Fruit fly (Drosophila melanogaster) whole organism, embryonic: ENCODE results near the gene CG42553.
A peak's percentile ranks its signal among the peaks of the same experiment; 100 is the strongest.

Experiments
- ATbp ChIP-seq: fragments of 200-800 bp; sonication (Bioruptor generic); optimal IDR thresholded peaks from 2 replicates; lab custom pipeline; 2017; ENCODE audit warnings: missing biosample characterization, mild to moderate bottlenecking, missing genetic modification characterization, missing genetic modification reagents
- Abd-B ChIP-seq: fragments of 200-800 bp; sonication (Bioruptor generic); optimal IDR thresholded peaks from 2 replicates; lab custom pipeline; 2018; ENCODE audit warnings: missing biosample characterization, mild to moderate bottlenecking, missing genetic modification characterization, moderate library complexity
- CG1024 ChIP-seq: fragments of 200-800 bp; sonication (Bioruptor generic); IDR thresholded peaks from 2 replicates; pipeline ENCODE4 v1.3.6; 2022; ENCODE audit warnings: missing biosample characterization, missing genetic modification characterization
- CG10959 ChIP-seq: fragments of 200-800 bp; sonication (Bioruptor generic); IDR thresholded peaks from 2 replicates; pipeline ENCODE4 v1.3.6; 2022; ENCODE audit warnings: missing biosample characterization, missing genetic modification characterization
- CG11560 ChIP-seq: fragments of 200-800 bp; sonication (Bioruptor generic); IDR thresholded peaks from 3 replicates; pipeline ENCODE4 v1.3.6; 2022; ENCODE audit warnings: missing biosample characterization, missing genetic modification characterization
- CG1233 ChIP-seq: fragments of 200-800 bp; sonication (Bioruptor generic); optimal IDR thresholded peaks from 4 replicates; lab custom pipeline; 2018; ENCODE audit warnings: missing biosample characterization, mild to moderate bottlenecking, missing genetic modification characterization
- CG15073 ChIP-seq: fragments of 200-800 bp; sonication (Bioruptor generic); optimal IDR thresholded peaks from 2 replicates; lab custom pipeline; 2016; ENCODE audit warnings: missing biosample characterization, missing genetic modification characterization
- CG15269 ChIP-seq: fragments of 200-800 bp; sonication (Bioruptor generic); optimal IDR thresholded peaks from 2 replicates; lab custom pipeline; 2018; ENCODE audit warnings: missing biosample characterization, mild to moderate bottlenecking, missing genetic modification characterization, moderate library complexity
- CG16779 ChIP-seq: fragments of 200-800 bp; sonication (Bioruptor generic); IDR thresholded peaks from 2 replicates; pipeline ENCODE4 v1.3.6; 2022; ENCODE audit warnings: missing biosample characterization, missing genetic modification characterization
- CG16813 ChIP-seq: fragments of 200-800 bp; sonication (Bioruptor generic); IDR thresholded peaks from 3 replicates; pipeline ENCODE4 v1.3.6; 2022; ENCODE audit warnings: missing biosample characterization, missing genetic modification characterization; ENCODE audit not compliant: partially characterized antibody
- CG17328 ChIP-seq: fragments of 200-800 bp; sonication (Bioruptor generic); IDR thresholded peaks from 2 replicates; pipeline ENCODE4 v1.3.6; 2022; ENCODE audit warnings: missing biosample characterization, missing genetic modification characterization
- CG17612 ChIP-seq: fragments of 200-800 bp; sonication (Bioruptor generic); IDR thresholded peaks from 2 replicates; pipeline ENCODE4 v1.3.6; 2022; ENCODE audit warnings: missing biosample characterization, missing genetic modification characterization
- CG17802 ChIP-seq: fragments of 200-800 bp; sonication (Bioruptor generic); optimal IDR thresholded peaks from 2 replicates; lab custom pipeline; 2018; ENCODE audit warnings: missing biosample characterization, mild to moderate bottlenecking, missing genetic modification characterization, moderate library complexity
- CG17829 ChIP-seq: fragments of 200-800 bp; optimal IDR thresholded peaks from 2 replicates; lab custom pipeline; 2019; ENCODE audit warnings: missing biosample characterization, mild to moderate bottlenecking, missing genetic modification characterization, moderate library complexity
- CG18011 ChIP-seq: fragments of 200-800 bp; sonication (Bioruptor generic); optimal IDR thresholded peaks from 2 replicates; lab custom pipeline; 2017; ENCODE audit warnings: missing biosample characterization, missing genetic modification characterization, mild to moderate bottlenecking, moderate library complexity, missing genotype
- CG30431 ChIP-seq: fragments of 200-800 bp; sonication (Bioruptor generic); optimal IDR thresholded peaks from 2 replicates; lab custom pipeline; 2017; ENCODE audit warnings: missing biosample characterization, missing genetic modification characterization
- CG3281 ChIP-seq: fragments of 200-800 bp; sonication (Bioruptor generic); optimal IDR thresholded peaks from 3 replicates; lab custom pipeline; 2017; ENCODE audit warnings: missing biosample characterization, mild to moderate bottlenecking, missing genetic modification characterization
- CG33213 ChIP-seq: fragments of 200-800 bp; sonication (Bioruptor generic); optimal IDR thresholded peaks from 3 replicates; lab custom pipeline; 2016; ENCODE audit warnings: missing biosample characterization, missing genetic modification characterization
- CG3847 ChIP-seq: fragments of 200-800 bp; sonication (Bioruptor generic); IDR thresholded peaks from 2 replicates; pipeline ENCODE4 v1.3.6; 2022; ENCODE audit warnings: missing biosample characterization, missing genetic modification characterization
- CG4854 ChIP-seq: fragments of 200-800 bp; sonication (Bioruptor generic); optimal IDR thresholded peaks from 2 replicates; lab custom pipeline; 2016; ENCODE audit warnings: missing biosample characterization, missing genetic modification characterization, inconsistent platforms
- CG6683 ChIP-seq: fragments of 200-800 bp; sonication (Bioruptor generic); optimal IDR thresholded peaks from 2 replicates; lab custom pipeline; 2017; ENCODE audit warnings: missing biosample characterization, mild to moderate bottlenecking, missing genetic modification characterization, missing genetic modification reagents
- CG6689 ChIP-seq: fragments of 200-800 bp; sonication (Bioruptor generic); IDR thresholded peaks from 2 replicates; pipeline ENCODE4 v1.3.6; 2022; ENCODE audit warnings: missing biosample characterization, missing genetic modification characterization
- CG7357 ChIP-seq: fragments of 200-800 bp; sonication (Bioruptor generic); IDR thresholded peaks from 3 replicates; pipeline ENCODE4 v1.3.6; 2022; ENCODE audit warnings: missing biosample characterization, missing genetic modification characterization
- CG9876 ChIP-seq: fragments of 200-800 bp; sonication (Bioruptor generic); optimal IDR thresholded peaks from 2 replicates; lab custom pipeline; 2016; ENCODE audit warnings: missing biosample characterization, missing genetic modification characterization
- D ChIP-seq, 2 experiments: fragments of 200-800 bp in 1 of 2; fragments of >200 bp in 1 of 2; sonication (Bioruptor generic) in 1 of 2; optimal IDR thresholded peaks; 2 replicates in 1 of 2; 3 replicates in 1 of 2; lab custom pipeline; 2017; ENCODE audit warnings: mild to moderate bottlenecking in 1 of 2, missing biosample characterization in 1 of 2, missing genetic modification characterization in 1 of 2, missing genetic modification reagents in 1 of 2
- Deaf1 ChIP-seq: fragments of 200-800 bp; optimal IDR thresholded peaks from 3 replicates; lab custom pipeline; 2019; ENCODE audit warnings: missing biosample characterization, mild to moderate bottlenecking, missing genetic modification characterization, moderate library complexity
- Dfd ChIP-seq, 2 experiments: fragments of >200 bp; optimal IDR thresholded peaks; 2 replicates each; lab custom pipeline; 2017; ENCODE audit warnings: missing biosample characterization in 2 of 2, missing genetic modification characterization in 2 of 2
- Dll ChIP-seq: fragments of 200-800 bp; sonication (Bioruptor generic); IDR thresholded peaks from 4 replicates; pipeline ENCODE4 v1.3.6; 2022; ENCODE audit warnings: missing biosample characterization, missing genetic modification characterization; ENCODE audit not compliant: partially characterized antibody
- ERR ChIP-seq: fragments of 200-800 bp; sonication (Bioruptor generic); optimal IDR thresholded peaks from 2 replicates; lab custom pipeline; 2016; ENCODE audit warnings: missing biosample characterization, missing genetic modification characterization
- Fer3 ChIP-seq: fragments of 200-800 bp; sonication (Bioruptor generic); optimal IDR thresholded peaks from 2 replicates; lab custom pipeline; 2018; ENCODE audit warnings: missing biosample characterization, mild to moderate bottlenecking, missing genetic modification characterization, moderate library complexity
- H2.0 ChIP-seq: fragments of 200-800 bp; sonication (Bioruptor generic); IDR thresholded peaks from 2 replicates; pipeline ENCODE4 v1.3.6; 2022; ENCODE audit warnings: missing biosample characterization, missing genetic modification characterization
- HLH54F ChIP-seq: fragments of 200-800 bp; sonication (Bioruptor generic); optimal IDR thresholded peaks from 3 replicates; lab custom pipeline; 2016; ENCODE audit warnings: missing biosample characterization, missing genetic modification characterization
- Kr ChIP-seq: fragments of 200-800 bp; sonication (Bioruptor generic); optimal IDR thresholded peaks from 2 replicates; lab custom pipeline; 2017; ENCODE audit warnings: missing biosample characterization, mild to moderate bottlenecking, missing genetic modification characterization
- Med ChIP-seq: fragments of 200-800 bp; sonication (Bioruptor generic); peaks from one replicate; lab custom pipeline; 2016; ENCODE audit warnings: missing biosample characterization, missing genetic modification characterization, mild to moderate bottlenecking, inconsistent platforms, moderate library complexity
- Mes4 ChIP-seq: fragments of 200-800 bp; sonication (Bioruptor generic); optimal IDR thresholded peaks from 2 replicates; lab custom pipeline; 2016; ENCODE audit warnings: missing biosample characterization, missing genetic modification characterization
- Poxn ChIP-seq: fragments of 200-800 bp; sonication (Bioruptor generic); IDR thresholded peaks from 2 replicates; pipeline ENCODE4 v1.3.6; 2022; ENCODE audit warnings: missing biosample characterization, missing genetic modification characterization
- Rfx ChIP-seq: fragments of 200-800 bp; sonication (Bioruptor generic); IDR thresholded peaks from 2 replicates; pipeline ENCODE4 v1.3.6; 2022; ENCODE audit warnings: missing biosample characterization, missing genetic modification characterization
- Ssrp ChIP-seq: fragments of 200-800 bp; sonication (Bioruptor generic); optimal IDR thresholded peaks from 2 replicates; lab custom pipeline; 2018; ENCODE audit warnings: missing biosample characterization, mild to moderate bottlenecking, missing genetic modification characterization, moderate library complexity
- br ChIP-seq: fragments of >200 bp; optimal IDR thresholded peaks from 2 replicates; lab custom pipeline; 2017
- cwo ChIP-seq: fragments of 200-800 bp; sonication (Bioruptor generic); optimal IDR thresholded peaks from 3 replicates; lab custom pipeline; 2017; ENCODE audit warnings: missing biosample characterization, missing genetic modification characterization, mild to moderate bottlenecking, moderate library complexity, missing genetic modification reagents
- fru ChIP-seq: fragments of >200 bp; optimal IDR thresholded peaks from 2 replicates; lab custom pipeline; 2017
- h ChIP-seq: fragments of >200 bp; optimal IDR thresholded peaks from 2 replicates; lab custom pipeline; 2017
- hth ChIP-seq: fragments of >200 bp; optimal IDR thresholded peaks from 2 replicates; lab custom pipeline; 2017; ENCODE audit warnings: inconsistent platforms
- klu ChIP-seq: fragments of 200-800 bp; sonication (Bioruptor generic); IDR thresholded peaks from 2 replicates; pipeline ENCODE4 v1.3.6; 2022; ENCODE audit warnings: missing biosample characterization, missing genetic modification characterization
- lab ChIP-seq: fragments of 200-800 bp; sonication (Bioruptor generic); optimal IDR thresholded peaks from 3 replicates; lab custom pipeline; 2017; ENCODE audit warnings: missing biosample characterization, missing genetic modification characterization, mild to moderate bottlenecking, moderate library complexity, missing genetic modification reagents
- prd ChIP-seq, 3 experiments: fragments of >200 bp in 2 of 3; fragments of 200-800 bp in 1 of 3; sonication (Bioruptor generic) in 1 of 3; optimal IDR thresholded peaks in 2 of 3; IDR thresholded peaks in 1 of 3; 2 replicates in 2 of 3; 3 replicates in 1 of 3; pipeline versions ENCODE4 v1.3.6 to Lab custom; 2017 to 2022; ENCODE audit warnings: missing biosample characterization in 1 of 3, missing genetic modification characterization in 1 of 3
- ranshi ChIP-seq: fragments of 200-800 bp; sonication (Bioruptor generic); IDR thresholded peaks from 2 replicates; pipeline ENCODE4 v1.3.6; 2022; ENCODE audit warnings: missing biosample characterization, missing genetic modification characterization
- scrt ChIP-seq: fragments of 200-800 bp; sonication (Bioruptor generic); optimal IDR thresholded peaks from 2 replicates; lab custom pipeline; 2018; ENCODE audit warnings: missing biosample characterization, mild to moderate bottlenecking, missing genetic modification characterization, moderate library complexity
- ssp ChIP-seq: fragments of 200-800 bp; sonication (Bioruptor generic); IDR thresholded peaks from 2 replicates; pipeline ENCODE4 v1.3.6; 2022; ENCODE audit warnings: missing biosample characterization, missing genetic modification characterization
- unpg ChIP-seq: fragments of 200-800 bp; sonication (Bioruptor generic); optimal IDR thresholded peaks from 3 replicates; lab custom pipeline; 2018; ENCODE audit warnings: missing biosample characterization, mild to moderate bottlenecking, missing genetic modification characterization, moderate library complexity
- zfh1 ChIP-seq: fragments of 200-800 bp; sonication (Bioruptor generic); IDR thresholded peaks from 3 replicates; pipeline ENCODE4 v1.3.6; 2022; ENCODE audit warnings: missing biosample characterization, missing genetic modification characterization

The CG42553 gene

dm6 chr3L:821951-822350 is 11.9 kb upstream of the CG42553 start (continued):
- TF ChIP-seq D (optimal IDR thresholded peaks at IDR 0.05; lab: Kevin White, UChicago) (no peak), D (GFP tag; optimal IDR thresholded peaks at IDR 0.05; lab: Kevin White, UChicago) (peak; percentile 84), CG7357 (GFP tag; lab: Robert Waterston, UW) (peak; percentile 42; the same call in 1 of the 3 replicates), CG11560 (tag; lab: Robert Waterston, UW) (0 out of 3 replicates have a peak, but pooled peaks have one; percentile 48), Dfd (GFP tag; optimal IDR thresholded peaks at IDR 0.05; lab: Kevin White, UChicago) (no peak), CG18011 (no peak), CG1024 (peak; percentile 68), CG3281 (GFP tag; lab: Kevin White, UChicago) (peak; percentile 68), klu (GFP tag; lab: Robert Waterston, UW) (peak; percentile 43; the same call in 1 of the 2 replicates), Deaf1 (tag; lab: Kevin White, UChicago) (peak; percentile 57), hth (no peak), Med (GFP tag; lab: Kevin White, UChicago) (peak; percentile 86), Poxn (GFP tag; lab: Robert Waterston, UW) (no peak), ssp (peak; percentile 56), CG3847 (GFP tag; lab: Robert Waterston, UW) (peak; percentile 8; the same call in 1 of the 2 replicates), CG17829 (tag; lab: Kevin White, UChicago) (peak; percentile 88), CG6683 (peak; percentile 44), CG16813 (no peak), lab (GFP tag; lab: Kevin White, UChicago) (peak; percentile 82), scrt (GFP tag; lab: Kevin White, UChicago) (no peak), CG15073 (no peak), unpg (GFP tag; lab: Kevin White, UChicago) (peak; percentile 82), Fer3 (tag; lab: Kevin White, UChicago) (peak; percentile 63), Dll (GFP tag; lab: Robert Waterston, UW) (no peak), HLH54F (peak; percentile 17), CG10959 (GFP tag; lab: Robert Waterston, UW) (peak; percentile 65; the same call in 1 of the 2 replicates), CG33213 (GFP tag; lab: Kevin White, UChicago) (no peak), fru (lab: Kevin White, UChicago) (no peak), CG17328 (peak; percentile 71), CG16779 (no peak), Abd-B (no peak), Mes4 (GFP tag; lab: Kevin White, UChicago) (no peak), cwo (GFP tag; lab: Kevin White, UChicago) (peak; percentile 90), ranshi (peak; percentile 80), CG4854 (GFP tag; lab: Kevin White, UChicago) (peak; percentile 9), CG9876 (GFP tag; lab: Kevin White, UChicago) (no peak), Ssrp (tag; lab: Kevin White, UChicago) (peak; percentile 54), CG17612 (no peak; the same call in 1 of the 2 replicates), CG30431 (GFP tag; lab: Kevin White, UChicago) (peak; percentile 6), ATbp (GFP tag; lab: Kevin White, UChicago) (peak; percentile 79), br (no peak), Rfx (peak; percentile 77), zfh1 (GFP tag; lab: Robert Waterston, UW) (peak; percentile 83), CG17802 (tag; lab: Kevin White, UChicago) (peak; percentile 35), ERR (GFP tag; lab: Kevin White, UChicago) (no peak), prd (optimal IDR thresholded peaks at IDR 0.05; lab: Kevin White, UChicago) (no peak), prd (GFP tag; IDR thresholded peaks at IDR 0.05; lab: Robert Waterston, UW) (peak; percentile 86), CG15269 (tag; lab: Kevin White, UChicago) (peak; percentile 73), CG1233 (GFP tag; lab: Kevin White, UChicago) (peak; percentile 59), h (lab: Kevin White, UChicago) (no peak), H2.0 (GFP tag; lab: Robert Waterston, UW) (peak; percentile 48; the same call in 1 of the 2 replicates), CG6689 (GFP tag; lab: Robert Waterston, UW) (peak; percentile 80), Kr (GFP tag; lab: Kevin White, UChicago) (no peak)
